Fruit fly (Drosophila melanogaster) whole organism, embryonic: ENCODE measurements around the gene Nmt.

Source experiments
- Atf3 ChIP-seq: fragments of 200-800 bp; sonication (Bioruptor generic); optimal IDR thresholded peaks from 3 replicates; lab custom pipeline; 2016; ENCODE audit warnings: missing biosample characterization, missing genetic modification characterization
- Awh ChIP-seq: fragments of 200-800 bp; sonication (Bioruptor generic); IDR thresholded peaks from 2 replicates; pipeline ENCODE4, ENCODE4 v1.3.6; 2022; ENCODE audit warnings: missing biosample characterization, missing genetic modification characterization
- Bdp1 ChIP-seq: fragments of 200-800 bp; sonication (Bioruptor generic); optimal IDR thresholded peaks from 3 replicates; lab custom pipeline; 2016; ENCODE audit warnings: missing biosample characterization, missing genetic modification characterization
- Blimp-1 ChIP-seq: fragments of 200-800 bp; sonication (Bioruptor generic); optimal IDR thresholded peaks from 3 replicates; lab custom pipeline; 2018; ENCODE audit warnings: missing biosample characterization, missing genetic modification characterization, mild to moderate bottlenecking, moderate library complexity, missing genetic modification reagents
- CG10959 ChIP-seq: fragments of 200-800 bp; sonication (Bioruptor generic); IDR thresholded peaks from 2 replicates; pipeline ENCODE4 v1.3.6; 2022; ENCODE audit warnings: missing biosample characterization, missing genetic modification characterization
- CG11398 ChIP-seq: fragments of 200-800 bp; sonication (Bioruptor generic); optimal IDR thresholded peaks from 2 replicates; lab custom pipeline; 2016; ENCODE audit warnings: missing biosample characterization, missing genetic modification characterization
- CG14860 ChIP-seq: fragments of 200-800 bp; sonication (Bioruptor generic); IDR thresholded peaks from 3 replicates; pipeline ENCODE4 v1.3.6; 2022; ENCODE audit warnings: missing biosample characterization, missing genetic modification characterization; ENCODE audit not compliant: partially characterized antibody
- CG17186 ChIP-seq: fragments of 200-800 bp; sonication (Bioruptor generic); optimal IDR thresholded peaks from 3 replicates; lab custom pipeline; 2017; ENCODE audit warnings: missing biosample characterization, missing genetic modification reagents, missing genetic modification characterization
- CG17361 ChIP-seq: fragments of 200-800 bp; sonication (Bioruptor generic); IDR thresholded peaks from 3 replicates; pipeline ENCODE4 v1.3.6; 2022; ENCODE audit warnings: missing biosample characterization, missing genetic modification characterization
- CG17385 ChIP-seq: fragments of 200-800 bp; sonication (Bioruptor generic); optimal IDR thresholded peaks from 3 replicates; lab custom pipeline; 2018; ENCODE audit warnings: missing biosample characterization, mild to moderate bottlenecking, missing genetic modification characterization
- CG4404 ChIP-seq: fragments of 200-800 bp; sonication (Bioruptor generic); IDR thresholded peaks from 2 replicates; pipeline ENCODE4 v1.3.6; 2022; ENCODE audit warnings: missing biosample characterization, missing genetic modification characterization
- CG4424 ChIP-seq: fragments of 200-800 bp; sonication (Bioruptor generic); optimal IDR thresholded peaks from 3 replicates; lab custom pipeline; 2016; ENCODE audit warnings: missing biosample characterization, missing genetic modification characterization
- CG5180 ChIP-seq: fragments of 200-800 bp; sonication (Bioruptor generic); optimal IDR thresholded peaks from 3 replicates; lab custom pipeline; 2017; ENCODE audit warnings: missing biosample characterization, missing genetic modification characterization, mild to moderate bottlenecking, moderate library complexity, missing genetic modification reagents
- CG6765 ChIP-seq: fragments of 200-800 bp; sonication (Bioruptor generic); optimal IDR thresholded peaks from 3 replicates; lab custom pipeline; 2017; ENCODE audit warnings: missing biosample characterization, mild to moderate bottlenecking, missing genetic modification characterization
- CG7745 ChIP-seq: fragments of 200-800 bp; sonication (Bioruptor generic); optimal IDR thresholded peaks from 2 replicates; lab custom pipeline; 2018; ENCODE audit warnings: missing biosample characterization, mild to moderate bottlenecking, missing genetic modification characterization, moderate library complexity
- CG7786 ChIP-seq: fragments of 200-800 bp; sonication (Bioruptor generic); optimal IDR thresholded peaks from 2 replicates; lab custom pipeline; 2016; ENCODE audit warnings: missing biosample characterization, missing genetic modification characterization
- CG9437 ChIP-seq: fragments of 200-800 bp; sonication (Bioruptor generic); optimal IDR thresholded peaks from 2 replicates; lab custom pipeline; 2018; ENCODE audit warnings: missing biosample characterization, mild to moderate bottlenecking, missing genetic modification characterization
- CG9727 ChIP-seq: fragments of 200-800 bp; sonication (Bioruptor generic); optimal IDR thresholded peaks from 3 replicates; lab custom pipeline; 2017; ENCODE audit warnings: missing biosample characterization, mild to moderate bottlenecking, missing genetic modification characterization
- Drgx ChIP-seq: fragments of 200-800 bp; sonication (Bioruptor generic); IDR thresholded peaks from 2 replicates; pipeline ENCODE4 v1.3.6; 2022; ENCODE audit warnings: missing biosample characterization, missing genetic modification characterization
- ERR ChIP-seq: fragments of 200-800 bp; sonication (Bioruptor generic); optimal IDR thresholded peaks from 2 replicates; lab custom pipeline; 2016; ENCODE audit warnings: missing biosample characterization, missing genetic modification characterization
- Fer2 ChIP-seq: fragments of 200-800 bp; sonication (Bioruptor generic); optimal IDR thresholded peaks from 2 replicates; lab custom pipeline; 2018; ENCODE audit warnings: missing biosample characterization, mild to moderate bottlenecking, missing genetic modification characterization, moderate library complexity
- HLH3B ChIP-seq: fragments of 200-800 bp; sonication (Bioruptor generic); IDR thresholded peaks from 2 replicates; pipeline ENCODE4 v1.3.6; 2022; ENCODE audit warnings: missing biosample characterization, missing genetic modification characterization
- Lhr ChIP-seq: fragments of 200-800 bp; sonication (Bioruptor generic); optimal IDR thresholded peaks from 3 replicates; lab custom pipeline; 2017; ENCODE audit warnings: mild to moderate bottlenecking, missing biosample characterization, missing genetic modification reagents, missing genetic modification characterization
- Tbp ChIP-seq: fragments of >200 bp; optimal IDR thresholded peaks from 2 replicates; lab custom pipeline; 2018; ENCODE audit warnings: missing biosample characterization, missing genetic modification characterization
- aop ChIP-seq: fragments of 200-800 bp; sonication (Bioruptor generic); IDR thresholded peaks from 2 replicates; pipeline ENCODE4 v1.3.6; 2022; ENCODE audit warnings: missing biosample characterization, missing genetic modification characterization
- az2 ChIP-seq: fragments of 200-800 bp; sonication (Bioruptor generic); optimal IDR thresholded peaks from 3 replicates; lab custom pipeline; 2016; ENCODE audit warnings: missing biosample characterization, missing genetic modification characterization
- btn ChIP-seq: fragments of 200-800 bp; sonication (Bioruptor generic); optimal IDR thresholded peaks from 2 replicates; lab custom pipeline; 2016; ENCODE audit warnings: missing biosample characterization, missing genetic modification characterization
- fd3F ChIP-seq: fragments of 200-800 bp; sonication (Bioruptor generic); optimal IDR thresholded peaks from 2 replicates; lab custom pipeline; 2018; ENCODE audit warnings: missing biosample characterization, mild to moderate bottlenecking, missing genetic modification characterization, moderate library complexity
- fu2 ChIP-seq: fragments of 200-800 bp; sonication (Bioruptor generic); optimal IDR thresholded peaks from 2 replicates; lab custom pipeline; 2016; ENCODE audit warnings: missing biosample characterization, missing genetic modification characterization
- gem ChIP-seq: fragments of 200-800 bp; sonication (Bioruptor generic); optimal IDR thresholded peaks from 2 replicates; lab custom pipeline; 2019; ENCODE audit warnings: missing biosample characterization, mild to moderate bottlenecking, missing genetic modification characterization, moderate library complexity
- hkb ChIP-seq, 2 experiments: fragments of 200-800 bp in 1 of 2; fragments of >200 bp in 1 of 2; sonication (Bioruptor generic) in 1 of 2; IDR thresholded peaks in 1 of 2; optimal IDR thresholded peaks in 1 of 2; 2 replicates each; pipeline versions ENCODE4 v1.3.6 to Lab custom; 2017 to 2022; ENCODE audit warnings: missing biosample characterization in 1 of 2, missing genetic modification characterization in 1 of 2
- hth ChIP-seq: fragments of >200 bp; optimal IDR thresholded peaks from 2 replicates; lab custom pipeline; 2017; ENCODE audit warnings: inconsistent platforms
- ind ChIP-seq: fragments of 200-800 bp; sonication (Bioruptor generic); optimal IDR thresholded peaks from 3 replicates; lab custom pipeline; 2016; ENCODE audit warnings: missing biosample characterization, missing genetic modification characterization
- jigr1 ChIP-seq: fragments of 200-800 bp; sonication (Bioruptor generic); IDR thresholded peaks from 3 replicates; pipeline ENCODE4 v1.3.6; 2022; ENCODE audit warnings: missing biosample characterization, missing genetic modification characterization
- jing ChIP-seq: fragments of 200-800 bp; sonication (Bioruptor generic); optimal IDR thresholded peaks from 2 replicates; lab custom pipeline; 2018; ENCODE audit warnings: missing biosample characterization, mild to moderate bottlenecking, missing genetic modification characterization
- jumu ChIP-seq: fragments of 200-800 bp; sonication (Bioruptor generic); optimal IDR thresholded peaks from 3 replicates; lab custom pipeline; 2016; ENCODE audit warnings: missing biosample characterization, missing genetic modification characterization
- lab ChIP-seq: fragments of 200-800 bp; sonication (Bioruptor generic); optimal IDR thresholded peaks from 3 replicates; lab custom pipeline; 2017; ENCODE audit warnings: missing biosample characterization, missing genetic modification characterization, mild to moderate bottlenecking, moderate library complexity, missing genetic modification reagents
- lola ChIP-seq, 3 experiments: fragments of >200 bp in 2 of 3; fragments of 200-800 bp in 1 of 3; sonication (Bioruptor generic) in 1 of 3; optimal IDR thresholded peaks; 2 replicates each; lab custom pipeline; 2017 to 2019; ENCODE audit warnings: missing biosample characterization in 3 of 3, missing genetic modification characterization in 3 of 3, mild to moderate bottlenecking in 1 of 3, moderate library complexity in 1 of 3
- nerfin-1 ChIP-seq: fragments of 200-800 bp; sonication (Bioruptor generic); optimal IDR thresholded peaks from 3 replicates; lab custom pipeline; 2019; ENCODE audit warnings: missing biosample characterization, mild to moderate bottlenecking, missing genetic modification characterization, moderate library complexity
- prd ChIP-seq, 3 experiments: fragments of >200 bp in 2 of 3; fragments of 200-800 bp in 1 of 3; sonication (Bioruptor generic) in 1 of 3; optimal IDR thresholded peaks in 2 of 3; IDR thresholded peaks in 1 of 3; 2 replicates in 2 of 3; 3 replicates in 1 of 3; pipeline versions ENCODE4 v1.3.6 to Lab custom; 2017 to 2022; ENCODE audit warnings: missing biosample characterization in 1 of 3, missing genetic modification characterization in 1 of 3
- run ChIP-seq: fragments of 200-800 bp; sonication (Bioruptor generic); optimal IDR thresholded peaks from 3 replicates; lab custom pipeline; 2018; ENCODE audit warnings: missing biosample characterization, mild to moderate bottlenecking, missing genetic modification characterization
- salm ChIP-seq: fragments of 200-800 bp; sonication (Bioruptor generic); optimal IDR thresholded peaks from 2 replicates; lab custom pipeline; 2018; ENCODE audit warnings: missing biosample characterization, mild to moderate bottlenecking, missing genetic modification characterization
- ssp ChIP-seq: fragments of 200-800 bp; sonication (Bioruptor generic); IDR thresholded peaks from 2 replicates; pipeline ENCODE4 v1.3.6; 2022; ENCODE audit warnings: missing biosample characterization, missing genetic modification characterization
- sug ChIP-seq: fragments of 200-800 bp; optimal IDR thresholded peaks from 2 replicates; lab custom pipeline; 2019; ENCODE audit warnings: missing biosample characterization, mild to moderate bottlenecking, missing genetic modification characterization, moderate library complexity
- ttk ChIP-seq: fragments of 200-800 bp; sonication (Bioruptor generic); IDR thresholded peaks from 2 replicates; pipeline ENCODE4 v2.1.2; 2022; ENCODE audit warnings: missing biosample characterization, missing genetic modification characterization
- unpg ChIP-seq: fragments of 200-800 bp; sonication (Bioruptor generic); optimal IDR thresholded peaks from 3 replicates; lab custom pipeline; 2018; ENCODE audit warnings: missing biosample characterization, mild to moderate bottlenecking, missing genetic modification characterization, moderate library complexity
- vnd ChIP-seq: fragments of 200-800 bp; sonication (Bioruptor generic); IDR thresholded peaks from 3 replicates; pipeline ENCODE4 v1.3.6; 2022; ENCODE audit warnings: missing biosample characterization, missing genetic modification characterization; ENCODE audit not compliant: partially characterized antibody
- z ChIP-seq: fragments of 200-800 bp; sonication (Bioruptor generic); IDR thresholded peaks from 3 replicates; pipeline ENCODE4 v1.3.6; 2022; ENCODE audit warnings: missing biosample characterization, missing genetic modification characterization

Gene Nmt

DNA sequence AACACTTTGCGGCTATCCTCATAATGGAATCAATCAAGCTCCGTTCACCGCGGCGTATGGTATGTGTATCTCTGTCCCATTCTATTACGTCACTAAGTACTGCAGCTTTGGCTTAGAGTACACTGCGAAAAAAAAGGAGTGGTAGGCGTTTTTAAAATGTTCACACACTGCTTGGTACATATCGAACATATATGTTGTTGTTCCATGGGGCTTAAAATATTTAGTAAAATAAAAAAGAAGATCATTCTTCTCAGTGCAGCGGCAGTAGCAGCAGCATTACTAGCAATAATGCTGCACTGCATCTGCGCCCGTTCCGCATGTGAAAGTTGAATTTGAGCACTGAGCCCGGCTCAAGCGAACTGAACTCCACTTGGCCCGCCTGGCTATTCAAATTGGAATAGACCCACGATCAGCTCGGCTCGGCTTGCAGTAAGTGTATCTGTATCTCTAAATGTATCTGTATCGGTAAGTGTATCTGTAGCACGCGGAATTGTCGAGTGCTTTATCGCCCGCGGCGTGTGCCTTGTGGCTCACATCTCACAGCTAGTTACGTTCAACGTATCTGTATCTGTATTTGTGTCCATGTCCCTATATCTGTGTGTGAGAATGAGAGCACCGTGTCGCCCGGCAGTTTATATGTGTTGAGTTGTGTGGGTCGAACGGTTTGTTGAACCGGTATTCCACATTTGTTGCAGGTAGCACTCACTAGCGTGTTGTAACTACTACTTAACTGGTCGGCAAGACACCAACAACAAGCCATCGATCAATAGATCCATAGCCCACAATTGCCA lies 24.8 kb downstream of the Nmt start (continued):
- TF ChIP-seq CG9437 (peak; percentile 43), CG11398 (GFP tag; lab: Kevin White, UChicago) (no peak), lola (GFP tag; optimal IDR thresholded peaks at IDR 0.05; lab: Kevin White, UChicago) (no peak), CG17385 (GFP tag; lab: Kevin White, UChicago) (peak; percentile 66), Blimp-1 (GFP tag; lab: Kevin White, UChicago) (peak; percentile 65), HLH3B (GFP tag; lab: Robert Waterston, UW) (peak; percentile 71), hth (lab: Kevin White, UChicago) (no peak), run (no peak), Awh (GFP tag; lab: Robert Waterston, UW) (peak; percentile 47; the same call in 1 of the 2 replicates), Tbp (GFP tag; lab: Kevin White, UChicago) (no peak), nerfin-1 (peak; percentile 20), CG7786 (GFP tag; lab: Kevin White, UChicago) (no peak), CG4404 (GFP tag; lab: Robert Waterston, UW) (no peak), vnd (GFP tag; lab: Robert Waterston, UW) (no peak), salm (tag; lab: Kevin White, UChicago) (peak; percentile 1), jing (GFP tag; lab: Kevin White, UChicago) (peak; percentile 65), fu2 (no peak), gem (tag; lab: Kevin White, UChicago) (peak; percentile 66), Fer2 (tag; lab: Kevin White, UChicago) (no peak), lab (GFP tag; lab: Kevin White, UChicago) (peak; percentile 47), ERR (no peak), jigr1 (no peak), btn (GFP tag; lab: Kevin White, UChicago) (peak; percentile 36), prd (optimal IDR thresholded peaks at IDR 0.05; lab: Kevin White, UChicago) (no peak), prd (GFP tag; IDR thresholded peaks at IDR 0.05; lab: Robert Waterston, UW) (peak; percentile 68; the same call in 1 of the 3 replicates), CG14860 (no peak), Drgx (GFP tag; lab: Robert Waterston, UW) (peak; percentile 97), CG9727 (peak; percentile 36), Atf3 (GFP tag; lab: Kevin White, UChicago) (peak; percentile 54), CG17361 (0 out of 3 replicates have a peak, but pooled peaks have one; percentile 29), CG7745 (no peak), unpg (GFP tag; lab: Kevin White, UChicago) (peak; percentile 40), ssp (GFP tag; lab: Robert Waterston, UW) (peak; percentile 33; the same call in 1 of the 2 replicates), CG17186 (GFP tag; lab: Kevin White, UChicago) (no peak), CG10959 (GFP tag; lab: Robert Waterston, UW) (no peak), CG5180 (peak; percentile 49), Lhr (GFP tag; lab: Kevin White, UChicago) (peak; percentile 8), sug (no peak), CG4424 (GFP tag; lab: Kevin White, UChicago) (peak; percentile 61), fd3F (GFP tag; lab: Kevin White, UChicago) (no peak), aop (GFP tag; lab: Robert Waterston, UW) (no peak), jumu (GFP tag; lab: Kevin White, UChicago) (peak; percentile 27), hkb (optimal IDR thresholded peaks at IDR 0.05; lab: Kevin White, UChicago) (no peak), hkb (GFP tag; IDR thresholded peaks at IDR 0.05; lab: Robert Waterston, UW) (peak; percentile 76), ttk (GFP tag; lab: Robert Waterston, UW) (peak; percentile 66; the same call in 1 of the 2 replicates), z (GFP tag; lab: Robert Waterston, UW) (no peak), Bdp1 (GFP tag; lab: Kevin White, UChicago) (peak; percentile 9), az2 (GFP tag; lab: Kevin White, UChicago) (peak; percentile 51), ind (GFP tag; lab: Kevin White, UChicago) (peak; percentile 64), CG6765 (GFP tag; lab: Kevin White, UChicago) (no peak)
